Fruit fly (Drosophila melanogaster) whole organism, pupa: ENCODE data around the gene Usp7.

Experiments
- CG14655 ChIP-seq: fragments of 200-800 bp; sonication (Bioruptor generic); optimal IDR thresholded peaks from 3 replicates; lab custom pipeline; 2017; ENCODE audit warnings: mild to moderate bottlenecking, missing biosample characterization, missing genetic modification reagents, missing genetic modification characterization
- CG15710 ChIP-seq: fragments of 200-800 bp; sonication (Bioruptor generic); optimal IDR thresholded peaks from 2 replicates; lab custom pipeline; 2018; ENCODE audit warnings: missing biosample characterization, mild to moderate bottlenecking, missing genetic modification characterization, moderate library complexity
- CG17806 ChIP-seq: fragments of 200-800 bp; sonication (Bioruptor generic); optimal IDR thresholded peaks from 2 replicates; lab custom pipeline; 2018; ENCODE audit warnings: missing biosample characterization, mild to moderate bottlenecking, missing genetic modification characterization, moderate library complexity
- CG34367 ChIP-seq: fragments of 200-800 bp; sonication (Bioruptor generic); optimal IDR thresholded peaks from 2 replicates; lab custom pipeline; 2018; ENCODE audit warnings: missing biosample characterization, mild to moderate bottlenecking, missing genetic modification characterization
- CG4496 ChIP-seq: fragments of 200-800 bp; sonication (Bioruptor generic); IDR thresholded peaks from 3 replicates; pipeline ENCODE4 v1.3.6; 2022; ENCODE audit warnings: missing biosample characterization, missing genetic modification characterization
- CG8301 ChIP-seq: fragments of 200-800 bp; sonication (Bioruptor generic); optimal IDR thresholded peaks from 2 replicates; lab custom pipeline; 2018; ENCODE audit warnings: missing biosample characterization, mild to moderate bottlenecking, missing genetic modification characterization
- CG9948 ChIP-seq: fragments of 200-800 bp; sonication (Bioruptor generic); optimal IDR thresholded peaks from 2 replicates; lab custom pipeline; 2018; ENCODE audit warnings: missing biosample characterization, mild to moderate bottlenecking, missing genetic modification characterization, moderate library complexity
- EcR ChIP-seq: fragments of 200-800 bp; sonication (Bioruptor generic); optimal IDR thresholded peaks from 3 replicates; lab custom pipeline; 2019; ENCODE audit warnings: missing biosample characterization, missing genetic modification characterization, mild to moderate bottlenecking, moderate library complexity, missing genetic modification reagents
- Ets98B ChIP-seq: fragments of 200-800 bp; sonication (Bioruptor generic); IDR thresholded peaks from 2 replicates; pipeline ENCODE4 v1.3.6; 2022; ENCODE audit warnings: missing biosample characterization, missing genetic modification characterization
- Pif1B ChIP-seq: fragments of 200-800 bp; sonication (Bioruptor generic); optimal IDR thresholded peaks from 3 replicates; lab custom pipeline; 2016; ENCODE audit warnings: missing biosample characterization, missing genetic modification characterization
- Snoo ChIP-seq: fragments of 200-800 bp; sonication (Bioruptor generic); optimal IDR thresholded peaks from 3 replicates; lab custom pipeline; 2017; ENCODE audit warnings: missing biosample characterization, mild to moderate bottlenecking, missing genetic modification characterization, inconsistent platforms
- fd96Ca ChIP-seq: fragments of 200-800 bp; sonication (Bioruptor generic); IDR thresholded peaks from 3 replicates; pipeline ENCODE4 v1.3.6; 2022; ENCODE audit warnings: missing biosample characterization, missing genetic modification characterization
- gl ChIP-seq: fragments of 200-800 bp; sonication (Bioruptor generic); optimal IDR thresholded peaks from 2 replicates; lab custom pipeline; 2018; ENCODE audit warnings: missing biosample characterization, mild to moderate bottlenecking, missing genetic modification characterization
- rn ChIP-seq: fragments of 200-800 bp; sonication (Bioruptor generic); IDR thresholded peaks from 2 replicates; pipeline ENCODE4 v1.3.6; 2022; ENCODE audit warnings: missing biosample characterization, missing genetic modification characterization

DNA sequence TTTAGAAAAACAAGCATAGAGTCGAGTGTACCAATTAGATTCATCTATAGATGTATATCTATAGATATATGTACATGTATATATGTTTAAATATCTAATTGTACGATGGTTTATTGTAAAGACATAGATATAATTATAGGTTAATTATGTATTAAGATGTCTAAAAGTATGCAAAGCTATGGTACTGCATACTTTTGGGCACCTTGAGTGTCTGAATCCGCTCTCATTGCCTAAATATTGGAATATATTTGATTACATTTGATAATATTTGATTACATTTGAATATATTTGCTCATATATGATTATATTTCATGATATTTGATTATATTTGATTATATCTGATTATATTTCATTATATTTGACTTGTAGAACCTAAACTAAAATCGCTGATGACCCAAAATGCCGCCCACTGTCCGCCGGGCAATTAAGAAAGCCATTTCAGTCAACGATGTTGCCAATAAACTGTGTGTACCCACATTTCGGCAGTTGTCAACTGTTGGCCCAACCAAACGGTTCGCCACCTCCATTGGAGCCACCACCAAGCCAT, 3.4 kb upstream of the Usp7 start, which contains the start of gene Cyp318a1:
- TF ChIP-seq fd96Ca (GFP tag; lab: Robert Waterston, UW) = no peak
- TF ChIP-seq gl (tag; lab: Kevin White, UChicago) = no peak
- TF ChIP-seq CG17806 (tag; lab: Kevin White, UChicago) = no peak
- TF ChIP-seq Ets98B (GFP tag; lab: Robert Waterston, UW) = no peak
- no peak for TF ChIP-seq EcR (GFP tag; lab: Kevin White, UChicago)
- no peak for TF ChIP-seq CG15710 (tag; lab: Kevin White, UChicago)
- TF ChIP-seq CG34367 (tag; lab: Kevin White, UChicago) = no peak
- TF ChIP-seq CG9948 (tag; lab: Kevin White, UChicago) = no peak
- TF ChIP-seq CG14655 = no peak
- no peak for TF ChIP-seq CG8301 (tag; lab: Kevin White, UChicago)
- TF ChIP-seq CG4496 (GFP tag; lab: Robert Waterston, UW) = no peak
- no peak for TF ChIP-seq Snoo (tag; lab: Kevin White, UChicago)
- no peak for TF ChIP-seq Pif1B (GFP tag; lab: Kevin White, UChicago)
- TF ChIP-seq rn (GFP tag; lab: Robert Waterston, UW) = no peak
